Worm (Caenorhabditis elegans) whole organism, young adult: Measurements from ENCODE around the gene Y67A10A.2.

Source experiments
- B0261.1 ChIP-seq: sonication (generic microtip); optimal IDR thresholded peaks from 2 replicates; lab custom pipeline; 2016; ENCODE audit warnings: mild to moderate bottlenecking, missing genetic modification characterization, moderate library complexity, missing compliant biosample characterization
- B0336.3 ChIP-seq: fragments of 200-800 bp; sonication (Bioruptor generic); IDR thresholded peaks from 2 replicates; pipeline ENCODE4 v1.3.6; 2022; ENCODE audit warnings: missing genetic modification characterization, missing compliant biosample characterization
- C06A6.2 ChIP-seq: fragments of 200-800 bp; sonication (Bioruptor generic); conservative IDR thresholded peaks from 2 replicates; pipeline ENCODE4 v1.3.6; 2022; ENCODE audit warnings: missing genetic modification characterization, missing compliant biosample characterization
- C17E4.6 ChIP-seq: fragments of 200-800 bp; sonication (Bioruptor generic); IDR thresholded peaks from 2 replicates; pipeline ENCODE4 v1.3.6; 2022; ENCODE audit warnings: missing genetic modification reagents, missing genetic modification characterization, missing compliant biosample characterization
- F23B12.7 ChIP-seq: sonication (generic microtip); optimal IDR thresholded peaks from 2 replicates; lab custom pipeline; 2017; ENCODE audit warnings: missing genetic modification characterization, mild to moderate bottlenecking, missing compliant biosample characterization, antibody characterized with exemption, moderate library complexity; ENCODE audit not compliant: insufficient read depth
- F33H1.4 ChIP-seq: fragments of 200-800 bp; sonication (Bioruptor generic); IDR thresholded peaks from 2 replicates; pipeline ENCODE4 v1.3.6; 2022; ENCODE audit warnings: missing genetic modification reagents, missing genetic modification characterization, missing compliant biosample characterization
- F37B4.10 ChIP-seq: fragments of 200-800 bp; sonication (Bioruptor generic); IDR thresholded peaks from 2 replicates; pipeline ENCODE4 v1.3.6; 2022; ENCODE audit warnings: missing genetic modification characterization, missing compliant biosample characterization
- F49E8.2 ChIP-seq: sonication (generic microtip); optimal IDR thresholded peaks from 3 replicates; lab custom pipeline; 2017; ENCODE audit warnings: missing genetic modification characterization, mild to moderate bottlenecking, missing compliant biosample characterization, antibody characterized with exemption, moderate library complexity; ENCODE audit not compliant: insufficient read depth
- F55B11.4 ChIP-seq: sonication (generic microtip); optimal IDR thresholded peaks from 2 replicates; lab custom pipeline; 2016; ENCODE audit warnings: missing compliant biosample characterization, missing genetic modification characterization, borderline replicate concordance; ENCODE audit not compliant: insufficient read depth
- K11D2.4 ChIP-seq: fragments of 200-800 bp; sonication (Bioruptor generic); IDR thresholded peaks from 2 replicates; pipeline ENCODE4 v1.3.6; 2022; ENCODE audit warnings: missing genetic modification reagents, missing genetic modification characterization, missing compliant biosample characterization
- K12H6.12 ChIP-seq: fragments of 200-800 bp; sonication (Bioruptor generic); optimal IDR thresholded peaks from 2 replicates; lab custom pipeline; 2018; ENCODE audit warnings: mild to moderate bottlenecking, missing genetic modification characterization, missing compliant biosample characterization
- T07F8.4 ChIP-seq: sonication (generic microtip); optimal IDR thresholded peaks from 2 replicates; lab custom pipeline; 2016; ENCODE audit warnings: mild to moderate bottlenecking, missing genetic modification characterization, moderate library complexity, missing compliant biosample characterization
- T26A5.8 ChIP-seq: sonication (generic microtip); optimal IDR thresholded peaks from 2 replicates; lab custom pipeline; 2016; ENCODE audit warnings: missing genetic modification characterization, missing compliant biosample characterization
- Y53F4B.3 ChIP-seq: fragments of 200-800 bp; sonication (Bioruptor generic); IDR thresholded peaks from 2 replicates; pipeline ENCODE4 v1.3.6; 2022; ENCODE audit warnings: missing genetic modification reagents, missing genetic modification characterization, missing compliant biosample characterization
- Y56A3A.18 ChIP-seq: fragments of 200-800 bp; sonication (Bioruptor generic); IDR thresholded peaks from 2 replicates; pipeline ENCODE4 v1.3.6; 2022; ENCODE audit warnings: missing genetic modification reagents, missing genetic modification characterization, missing compliant biosample characterization
- Y67H2A.10 ChIP-seq: fragments of 200-800 bp; sonication (Bioruptor generic); conservative IDR thresholded peaks from 2 replicates; pipeline ENCODE4 v1.3.6; 2022; ENCODE audit warnings: missing genetic modification reagents, missing genetic modification characterization, missing compliant biosample characterization
- Y79H2A.3 ChIP-seq: fragments of 200-800 bp; sonication (Bioruptor generic); conservative IDR thresholded peaks from 2 replicates; pipeline ENCODE4 v1.3.6; 2022; ENCODE audit warnings: missing genetic modification reagents, missing genetic modification characterization, missing compliant biosample characterization
- Y95B8A.8 ChIP-seq: fragments of 200-800 bp; sonication (Bioruptor generic); IDR thresholded peaks from 2 replicates; pipeline ENCODE4 v1.3.6; 2022; ENCODE audit warnings: missing genetic modification reagents, missing genetic modification characterization, missing compliant biosample characterization
- ZK185.1 ChIP-seq: sonication (generic microtip); optimal IDR thresholded peaks from 2 replicates; lab custom pipeline; 2016; ENCODE audit warnings: mild to moderate bottlenecking, missing genetic modification characterization, missing compliant biosample characterization; ENCODE audit not compliant: poor library complexity, severe bottlenecking
- attf-6 ChIP-seq: fragments of 200-800 bp; sonication (Bioruptor generic); IDR thresholded peaks from 2 replicates; pipeline ENCODE4 v1.3.6; 2022; ENCODE audit warnings: missing genetic modification reagents, missing genetic modification characterization, missing compliant biosample characterization
- bed-1 ChIP-seq: fragments of 200-800 bp; sonication (Bioruptor generic); IDR thresholded peaks from 2 replicates; pipeline ENCODE4 v1.3.6; 2022; ENCODE audit warnings: missing genetic modification reagents, missing genetic modification characterization, missing compliant biosample characterization
- ceh-58 ChIP-seq: fragments of 200-800 bp; sonication (Bioruptor generic); IDR thresholded peaks from 2 replicates; pipeline ENCODE4 v1.3.6; 2022; ENCODE audit warnings: missing genetic modification characterization, missing compliant biosample characterization
- egl-18 ChIP-seq: fragments of 200-800 bp; sonication (Bioruptor generic); IDR thresholded peaks from 2 replicates; pipeline ENCODE4 v1.3.6; 2022; ENCODE audit warnings: missing genetic modification reagents, missing genetic modification characterization, missing compliant biosample characterization
- egl-44 ChIP-seq: fragments of 200-800 bp; sonication (Bioruptor generic); IDR thresholded peaks from 2 replicates; pipeline ENCODE4 v1.3.6; 2022; ENCODE audit warnings: missing genetic modification reagents, missing genetic modification characterization, missing compliant biosample characterization
- egrh-3 ChIP-seq: fragments of 200-800 bp; sonication (Bioruptor generic); IDR thresholded peaks from 2 replicates; pipeline ENCODE4 v1.3.6; 2022; ENCODE audit warnings: missing genetic modification reagents, missing genetic modification characterization, missing compliant biosample characterization
- fkh-3 ChIP-seq: sonication (generic microtip); optimal IDR thresholded peaks from 2 replicates; lab custom pipeline; 2016; ENCODE audit warnings: mild to moderate bottlenecking, missing genetic modification characterization, missing compliant biosample characterization
- gei-17 ChIP-seq: fragments of 200-800 bp; sonication (Bioruptor generic); optimal IDR thresholded peaks from 2 replicates; lab custom pipeline; 2018; ENCODE audit warnings: mild to moderate bottlenecking, missing genetic modification characterization, missing compliant biosample characterization
- him-1 ChIP-seq: sonication (generic microtip); optimal IDR thresholded peaks from 2 replicates; lab custom pipeline; 2016; ENCODE audit warnings: missing genotype, missing genetic modification reagents, missing genetic modification characterization, missing compliant biosample characterization
- let-526 ChIP-seq: fragments of 200-800 bp; sonication (Bioruptor generic); IDR thresholded peaks from 2 replicates; pipeline ENCODE4 v1.3.6; 2022; ENCODE audit warnings: missing genetic modification reagents, missing genetic modification characterization, missing compliant biosample characterization
- lin-26 ChIP-seq: fragments of 200-800 bp; sonication (Bioruptor generic); IDR thresholded peaks from 2 replicates; pipeline ENCODE4 v1.3.6; 2022; ENCODE audit warnings: missing genetic modification reagents, missing genetic modification characterization, missing compliant biosample characterization
- lin-54 ChIP-seq: fragments of 200-800 bp; sonication (Bioruptor generic); optimal IDR thresholded peaks from 2 replicates; lab custom pipeline; 2018; ENCODE audit warnings: mild to moderate bottlenecking, missing genetic modification characterization, missing compliant biosample characterization
- lsl-1 ChIP-seq: fragments of 200-800 bp; sonication (Bioruptor generic); optimal IDR thresholded peaks from 2 replicates; lab custom pipeline; 2018; ENCODE audit warnings: mild to moderate bottlenecking, missing genetic modification characterization, moderate library complexity, missing compliant biosample characterization
- madf-10 ChIP-seq: sonication (generic microtip); optimal IDR thresholded peaks from 2 replicates; lab custom pipeline; 2016; ENCODE audit warnings: mild to moderate bottlenecking, missing genetic modification characterization, missing compliant biosample characterization
- madf-6 ChIP-seq: fragments of 200-800 bp; sonication (Bioruptor generic); IDR thresholded peaks from 2 replicates; pipeline ENCODE4 v1.3.6; 2022; ENCODE audit warnings: missing genetic modification reagents, missing genetic modification characterization, missing compliant biosample characterization
- mel-28 ChIP-seq: sonication (generic microtip); optimal IDR thresholded peaks from 2 replicates; lab custom pipeline; 2016; ENCODE audit warnings: borderline replicate concordance, mild to moderate bottlenecking, missing genetic modification characterization, missing compliant biosample characterization
- nfyb-1 ChIP-seq: fragments of 200-800 bp; sonication (Bioruptor generic); IDR thresholded peaks from 2 replicates; pipeline ENCODE4 v1.3.6; 2022; ENCODE audit warnings: missing genetic modification reagents, missing genetic modification characterization, missing compliant biosample characterization
- nhr-80 ChIP-seq: sonication (generic microtip); optimal IDR thresholded peaks from 2 replicates; lab custom pipeline; 2016; ENCODE audit warnings: missing genetic modification characterization, missing compliant biosample characterization
- rec-8 ChIP-seq, 2 experiments: sonication (generic microtip); optimal IDR thresholded peaks; 2 replicates each; lab custom pipeline; 2016; ENCODE audit warnings: mild to moderate bottlenecking in 2 of 2, missing genetic modification characterization in 2 of 2, missing genetic modification reagents in 2 of 2, missing genotype in 2 of 2, missing biosample characterization in 1 of 2, missing compliant biosample characterization in 1 of 2, moderate library complexity in 1 of 2
- rpc-1 ChIP-seq, 2 experiments: fragments of 150-350 bp in 1 of 2; sonication (generic microtip) in 1 of 2; optimal IDR thresholded peaks; 2 replicates each; lab custom pipeline; 2014 to 2018; ENCODE audit warnings: missing biosample characterization in 1 of 2, missing genetic modification characterization in 1 of 2, missing genetic modification reagents in 1 of 2, missing genotype in 1 of 2
- sea-2 ChIP-seq: fragments of 200-800 bp; sonication (Bioruptor generic); IDR thresholded peaks from 2 replicates; pipeline ENCODE4 v1.3.6; 2022; ENCODE audit warnings: missing genetic modification characterization, missing compliant biosample characterization
- snpc-1.3 ChIP-seq: sonication (generic microtip); optimal IDR thresholded peaks from 2 replicates; lab custom pipeline; 2017; ENCODE audit warnings: missing genetic modification characterization, mild to moderate bottlenecking, missing compliant biosample characterization, antibody characterized with exemption, moderate library complexity, missing genotype, missing genetic modification reagents; ENCODE audit not compliant: insufficient read depth
- snpc-3.4 ChIP-seq: sonication (generic microtip); optimal IDR thresholded peaks from 2 replicates; lab custom pipeline; 2017; ENCODE audit warnings: missing genetic modification characterization, mild to moderate bottlenecking, missing compliant biosample characterization, antibody characterized with exemption, moderate library complexity, missing genotype, missing genetic modification reagents
- tlf-1 ChIP-seq: fragments of 200-800 bp; sonication (Bioruptor generic); optimal IDR thresholded peaks from 2 replicates; lab custom pipeline; 2018; ENCODE audit warnings: mild to moderate bottlenecking, missing genetic modification characterization, missing compliant biosample characterization
- unc-62 ChIP-seq: fragments of 150-350 bp; optimal IDR thresholded peaks from 2 replicates; lab custom pipeline; 2014; ENCODE audit warnings: missing biosample characterization, missing genetic modification reagents, missing genetic modification characterization
- ztf-25 ChIP-seq: fragments of 200-800 bp; sonication (Bioruptor generic); IDR thresholded peaks from 2 replicates; pipeline ENCODE4 v1.3.6; 2022; ENCODE audit warnings: missing genetic modification reagents, missing genetic modification characterization, missing compliant biosample characterization
- ztf-6 ChIP-seq: fragments of 200-800 bp; sonication (Bioruptor generic); IDR thresholded peaks from 2 replicates; pipeline ENCODE4 v1.3.6; 2022; ENCODE audit warnings: missing genetic modification reagents, missing genetic modification characterization, missing compliant biosample characterization

The Y67A10A.2 gene

ce11 chrIV:14326694-14327298, 11.1 kb upstream of the Y67A10A.2 start:
- TF ChIP-seq rpc-1 (optimal IDR thresholded peaks at IDR 0.05; lab: Kevin White, UChicago) (no peak), rpc-1 (tag; optimal IDR thresholded peaks at IDR 0.05; lab: Kevin White, UChicago) (no peak), ZK185.1 (tag; lab: Kevin White, UChicago) (peak; percentile 61), egl-18 (GFP tag; lab: Robert Waterston, UW) (0 out of 2 replicates have a peak, but pooled peaks have one; percentile 27), C17E4.6 (GFP tag; lab: Robert Waterston, UW) (peak; percentile 93), rec-8 (tag; optimal IDR thresholded peaks at IDR 0.05; lab: Kevin White, UChicago) (peak in 1 of 2 experiments; percentile 7), nhr-80 (tag; lab: Kevin White, UChicago) (peak; percentile 80), sea-2 (no peak), gei-17 (GFP tag; lab: Kevin White, UChicago) (peak; percentile 60), lin-54 (peak; percentile 82), F23B12.7 (tag; lab: Kevin White, UChicago) (peak; percentile 18), Y56A3A.18 (GFP tag; lab: Robert Waterston, UW) (peak; percentile 96), him-1 (tag; lab: Kevin White, UChicago) (peak; percentile 87), nfyb-1 (peak; percentile 95), ztf-6 (no peak), unc-62 (GFP tag; lab: Kevin White, UChicago) (no peak), F37B4.10 (GFP tag; lab: Robert Waterston, UW) (no peak), K12H6.12 (tag; lab: Kevin White, UChicago) (peak; percentile 33), B0336.3 (GFP tag; lab: Robert Waterston, UW) (peak; percentile 97), snpc-3.4 (tag; lab: Kevin White, UChicago) (peak; percentile 93), B0261.1 (peak; percentile 19), F33H1.4 (peak; percentile 69), T26A5.8 (tag; lab: Kevin White, UChicago) (peak; percentile 34), F55B11.4 (tag; lab: Kevin White, UChicago) (no peak), tlf-1 (GFP tag; lab: Kevin White, UChicago) (peak; percentile 65), Y95B8A.8 (GFP tag; lab: Robert Waterston, UW) (peak; percentile 91; the same call in 1 of the 2 replicates), Y79H2A.3 (GFP tag; lab: Robert Waterston, UW) (no peak), K11D2.4 (0 out of 2 replicates have a peak, but pooled peaks have one; percentile 56), mel-28 (tag; lab: Kevin White, UChicago) (no peak), fkh-3 (tag; lab: Kevin White, UChicago) (no peak), attf-6 (GFP tag; lab: Robert Waterston, UW) (peak; percentile 100), lin-26 (GFP tag; lab: Robert Waterston, UW) (peak; percentile 98), T07F8.4 (peak; percentile 35), ceh-58 (GFP tag; lab: Robert Waterston, UW) (no peak), Y67H2A.10 (no peak), Y53F4B.3 (GFP tag; lab: Robert Waterston, UW) (peak; percentile 67), bed-1 (GFP tag; lab: Robert Waterston, UW) (no peak), let-526 (GFP tag; lab: Robert Waterston, UW) (no peak), F49E8.2 (tag; lab: Kevin White, UChicago) (peak; percentile 89), madf-6 (GFP tag; lab: Robert Waterston, UW) (peak; percentile 89), madf-10 (tag; lab: Kevin White, UChicago) (peak; percentile 65), egl-44 (GFP tag; lab: Robert Waterston, UW) (no peak; the same call in 1 of the 2 replicates), C06A6.2 (GFP tag; lab: Robert Waterston, UW) (peak; percentile 69; the same call in 1 of the 2 replicates), lsl-1 (GFP tag; lab: Kevin White, UChicago) (peak; percentile 71), egrh-3 (GFP tag; lab: Robert Waterston, UW) (peak; percentile 82), ztf-25 (GFP tag; lab: Robert Waterston, UW) (no peak), snpc-1.3 (tag; lab: Kevin White, UChicago) (peak; percentile 97)
